Worm (Caenorhabditis elegans) whole organism, mixed stage, embryonic: ENCODE data around the gene lido-12.

Experiments
- sem-2 ChIP-seq: fragments of 200-800 bp; sonication (Bioruptor generic); optimal IDR thresholded peaks from 2 replicates; lab custom pipeline; 2018; ENCODE audit warnings: mild to moderate bottlenecking, missing genetic modification characterization, missing compliant biosample characterization
- unc-39 ChIP-seq: fragments of 150-350 bp; optimal IDR thresholded peaks from 2 replicates; lab custom pipeline; 2014; ENCODE audit warnings: missing biosample characterization, missing genetic modification characterization

ce11 chrII:2992300-2992699 lies 13.3 kb upstream of the lido-12 start:
- TF ChIP-seq unc-39 (tag; lab: Kevin White, UChicago) (no peak), sem-2 (GFP tag; lab: Kevin White, UChicago) (no peak)
